Worm (Caenorhabditis elegans): ENCODE data around the gene C47E12.9.

DNA sequence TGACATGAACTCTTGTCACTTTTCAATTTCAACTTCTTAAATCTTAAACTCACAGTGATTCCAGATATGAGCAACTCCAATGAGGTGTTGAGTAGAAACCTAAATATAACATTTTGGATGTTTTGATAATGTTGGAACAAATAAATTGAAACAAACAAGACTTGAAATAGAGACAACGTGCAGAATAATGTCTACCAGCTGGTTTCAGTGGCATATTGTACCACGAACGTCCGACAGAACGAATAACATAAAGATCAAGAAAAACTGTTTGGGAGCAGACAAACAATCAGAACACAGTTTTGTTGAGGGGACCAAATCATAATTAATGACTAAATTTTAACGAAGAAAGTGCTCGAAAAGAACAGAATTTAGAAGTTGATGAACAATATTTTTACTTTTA is 21.2 kb upstream of the C47E12.9 start, which contains the start of gene gon-1:
- TF ChIP-seq ztf-23 (GFP tag; IDR thresholded peaks at IDR 0.05) (no peak), klf-2 (GFP tag; conservative IDR thresholded peaks at IDR 0.05) (no peak), ztf-29 (GFP tag; IDR thresholded peaks at IDR 0.05) (no peak), flt-1 (GFP tag; IDR thresholded peaks at IDR 0.05) (no peak), med-1 (GFP tag; optimal IDR thresholded peaks at IDR 0.05; ENCODE audit: insufficient read depth) (no peak)
